Worm (Caenorhabditis elegans): ENCODE measurements around the gene C50F4.6.
A peak's percentile ranks its signal among the peaks of the same experiment; 100 is the strongest.

The C50F4.6 gene

ce11 chrV:9545238-9545709, 618 bp upstream of the C50F4.6 start, which contains the start of the genes his-35 and his-41 (continued):
- TF ChIP-seq nhr-11 (tag; optimal IDR thresholded peaks at IDR 0.05) (no peak), dpl-1 (GFP tag; optimal IDR thresholded peaks at IDR 0.05) (peak; percentile 9 to 45 (median 43)), pag-3 (tag; optimal IDR thresholded peaks at IDR 0.05; ENCODE audit: borderline replicate concordance, insufficient read depth) (no peak), ama-1 (optimal IDR thresholded peaks at IDR 0.05) (peak; percentile 60), hlh-4 (tag; optimal IDR thresholded peaks at IDR 0.05) (no peak), fkh-8 (tag; optimal IDR thresholded peaks at IDR 0.05) (peak; percentile 69), mdl-1 (tag; optimal IDR thresholded peaks at IDR 0.05) (peak in 1 of 2 experiments; percentile 39), ets-5 (GFP tag; IDR thresholded peaks at IDR 0.05) (no peak), elt-3 (tag; optimal IDR thresholded peaks at IDR 0.05) (no peak), ceh-63 (GFP tag; optimal IDR thresholded peaks at IDR 0.05) (no peak), nhr-237 (tag; optimal IDR thresholded peaks at IDR 0.05) (no peak), alr-1 (tag; optimal IDR thresholded peaks at IDR 0.05; ENCODE audit: borderline replicate concordance) (no peak), ztf-4 (tag; optimal IDR thresholded peaks at IDR 0.05) (no peak), nhr-84 (tag; optimal IDR thresholded peaks at IDR 0.05) (no peak), mep-1 (tag; optimal IDR thresholded peaks at IDR 0.05) (peak; percentile 32), sox-4 (tag; optimal IDR thresholded peaks at IDR 0.05) (no peak), F16B12.6 (tag; optimal IDR thresholded peaks at IDR 0.05) (peak; percentile 28), fkh-10 (GFP tag; optimal IDR thresholded peaks at IDR 0.05) (peak; percentile 8), nhr-85 (tag) (no peak), nhr-12 (tag; optimal IDR thresholded peaks at IDR 0.05) (no peak), lir-3 (tag; optimal IDR thresholded peaks at IDR 0.05; ENCODE audit: poor library complexity) (no peak), C16A3.4 (tag; optimal IDR thresholded peaks at IDR 0.05) (no peak), efl-3 (GFP tag; optimal IDR thresholded peaks at IDR 0.05) (no peak), efl-1 (optimal IDR thresholded peaks at IDR 0.05) (peak; percentile 60 to 63), efl-1 (GFP tag; optimal IDR thresholded peaks at IDR 0.05 in 1 of 2) (peak; percentile 53 to 93), jun-1 (tag; optimal IDR thresholded peaks at IDR 0.05) (peak; percentile 72), egl-13 (tag; optimal IDR thresholded peaks at IDR 0.05) (peak; percentile 72), egl-27 (tag; optimal IDR thresholded peaks at IDR 0.05) (no peak), fkh-4 (tag; optimal IDR thresholded peaks at IDR 0.05; ENCODE audit: borderline replicate concordance) (no peak), lin-14 (GFP tag; optimal IDR thresholded peaks at IDR 0.05) (peak; percentile 75), nhr-47 (tag; optimal IDR thresholded peaks at IDR 0.05) (peak; percentile 87), nhr-77 (tag; optimal IDR thresholded peaks at IDR 0.05) (peak; percentile 23), fos-1 (tag; optimal IDR thresholded peaks at IDR 0.05) (peak; percentile 24), irx-1 (tag; optimal IDR thresholded peaks at IDR 0.05) (peak; percentile 55), ces-1 (GFP tag; optimal IDR thresholded peaks at IDR 0.05) (no peak), C04F5.9 (tag; optimal IDR thresholded peaks at IDR 0.05) (no peak), aha-1 (tag; optimal IDR thresholded peaks at IDR 0.05) (no peak), hpl-2 (GFP tag; optimal IDR thresholded peaks at IDR 0.05) (no peak), unc-30 (tag; optimal IDR thresholded peaks at IDR 0.05) (no peak)

- TF ChIP-seq skn-1 (tag; optimal IDR thresholded peaks at IDR 0.05), result peak; percentile 94
- peak; percentile 99 for TF ChIP-seq nhr-47 (tag; optimal IDR thresholded peaks at IDR 0.05)
- peak; percentile 62 for TF ChIP-seq C34B4.2 (tag; optimal IDR thresholded peaks at IDR 0.05)
- peak; percentile 98 for TF ChIP-seq ztf-4 (tag; optimal IDR thresholded peaks at IDR 0.05)
- peak; percentile 99 for TF ChIP-seq jun-1 (tag; optimal IDR thresholded peaks at IDR 0.05)
- TF ChIP-seq isw-1 (GFP tag; IDR thresholded peaks at IDR 0.05), result peak; percentile 95
- no peak for TF ChIP-seq tlp-1 (tag; optimal IDR thresholded peaks at IDR 0.05)
- TF ChIP-seq efl-3 (GFP tag; optimal IDR thresholded peaks at IDR 0.05), result peak; percentile 27
- TF ChIP-seq lin-39 (tag; optimal IDR thresholded peaks at IDR 0.05), result peak; percentile 90
- peak; percentile 90 for TF ChIP-seq aly-2 (tag; optimal IDR thresholded peaks at IDR 0.05)
- peak; percentile 98 for TF ChIP-seq rnt-1 (tag; optimal IDR thresholded peaks at IDR 0.05)
- TF ChIP-seq pax-3 (tag; optimal IDR thresholded peaks at IDR 0.05), result peak; percentile 99
- TF ChIP-seq nhr-90 (tag; optimal IDR thresholded peaks at IDR 0.05; ENCODE audit: poor library complexity), result peak; percentile 99
- TF ChIP-seq xbp-1 (tag; optimal IDR thresholded peaks at IDR 0.05), result peak; percentile 99
- peak; percentile 91 for TF ChIP-seq zag-1 (tag; optimal IDR thresholded peaks at IDR 0.05)
- peak; percentile 99 for TF ChIP-seq mep-1 (tag; optimal IDR thresholded peaks at IDR 0.05)
- peak; percentile 74 for TF ChIP-seq vab-15 (tag; optimal IDR thresholded peaks at IDR 0.05)
- TF ChIP-seq hpl-2 (GFP tag; optimal IDR thresholded peaks at IDR 0.05), result peak; percentile 97
- peak; percentile 99 for TF ChIP-seq ceh-88 (GFP tag; IDR thresholded peaks at IDR 0.05)
- peak; percentile 98 for TF ChIP-seq lin-13 (GFP tag; optimal IDR thresholded peaks at IDR 0.05)
- TF ChIP-seq C16A3.4 (tag; optimal IDR thresholded peaks at IDR 0.05), result peak; percentile 99
- TF ChIP-seq snu-23 (GFP tag; optimal IDR thresholded peaks at IDR 0.05), result peak; percentile 99
Observed at ce11 chrV:9546860-9547269, 973 bp downstream of the C50F4.6 start, which contains the start of gene his-37. Gene his-37, plus strand, starts transcription at chrV:9547105.

Measured in whole organism, L1 larva.